Worm (Caenorhabditis elegans) whole organism, L4 larva: ENCODE data around the gene appg-2.

Experiments
- D1046.2 ChIP-seq: fragments of 200-800 bp; sonication (Bioruptor generic); IDR thresholded peaks from 2 replicates; pipeline ENCODE4 v1.3.6; 2022; ENCODE audit warnings: missing genetic modification characterization, missing compliant biosample characterization
- F44E2.7 ChIP-seq: fragments of 200-800 bp; sonication (Bioruptor generic); IDR thresholded peaks from 2 replicates; pipeline ENCODE4 v2.1.2; 2022; ENCODE audit warnings: missing genetic modification characterization, missing compliant biosample characterization
- ZK337.2 ChIP-seq: fragments of 200-800 bp; sonication (Bioruptor generic); IDR thresholded peaks from 2 replicates; pipeline ENCODE4 v1.3.6; 2022; ENCODE audit warnings: missing genetic modification reagents, missing genetic modification characterization, missing compliant biosample characterization
- aha-1 ChIP-seq: fragments of 150-350 bp; peaks from one replicate; lab custom pipeline; 2014; ENCODE audit warnings: missing biosample characterization, missing genetic modification characterization
- ama-1 ChIP-seq: fragments of 150-350 bp; optimal IDR thresholded peaks from 2 replicates; lab custom pipeline; 2014; ENCODE audit warnings: inconsistent platforms, mixed read lengths
- arid-1 ChIP-seq: fragments of 200-800 bp; sonication (Bioruptor generic); conservative IDR thresholded peaks from 2 replicates; pipeline ENCODE4 v1.3.6; 2022; ENCODE audit warnings: missing genetic modification reagents, missing genetic modification characterization, missing compliant biosample characterization
- attf-4 ChIP-seq: sonication (generic microtip); optimal IDR thresholded peaks from 3 replicates; lab custom pipeline; 2017; ENCODE audit warnings: missing biosample characterization, missing genetic modification characterization
- ceh-20 ChIP-seq: fragments of 200-800 bp; sonication (Bioruptor generic); IDR thresholded peaks from 2 replicates; pipeline ENCODE4 v1.3.6; 2022; ENCODE audit warnings: missing genetic modification reagents, missing genetic modification characterization, missing compliant biosample characterization
- ceh-32 ChIP-seq: sonication (generic microtip); optimal IDR thresholded peaks from 2 replicates; lab custom pipeline; 2016; ENCODE audit warnings: mild to moderate bottlenecking, missing genetic modification characterization, missing compliant biosample characterization; ENCODE audit not compliant: poor library complexity
- ceh-44 ChIP-seq: fragments of 200-800 bp; sonication (Bioruptor generic); IDR thresholded peaks from 2 replicates; pipeline ENCODE4 v1.3.6; 2022; ENCODE audit warnings: missing genetic modification reagents, missing genetic modification characterization, missing compliant biosample characterization
- ceh-82 ChIP-seq: sonication (generic microtip); optimal IDR thresholded peaks from 2 replicates; lab custom pipeline; 2017; ENCODE audit warnings: missing biosample characterization, missing genetic modification characterization
- ces-1 ChIP-seq: fragments of 150-350 bp; sonication (generic microtip); optimal IDR thresholded peaks from 4 replicates; lab custom pipeline; 2014; ENCODE audit warnings: missing biosample characterization, missing genetic modification reagents, missing genetic modification characterization
- cey-2 ChIP-seq: sonication (generic microtip); optimal IDR thresholded peaks from 3 replicates; lab custom pipeline; 2017; ENCODE audit warnings: missing genetic modification characterization, mild to moderate bottlenecking, missing compliant biosample characterization, antibody characterized with exemption, borderline replicate concordance; ENCODE audit not compliant: insufficient read depth
- daf-12 ChIP-seq: fragments of 150-350 bp; optimal IDR thresholded peaks from 2 replicates; lab custom pipeline; 2014; ENCODE audit warnings: missing biosample characterization, missing genetic modification reagents, missing genetic modification characterization
- daf-19 ChIP-seq: fragments of 200-800 bp; sonication (Bioruptor generic); conservative IDR thresholded peaks from 2 replicates; pipeline ENCODE4 v1.3.6; 2022; ENCODE audit warnings: missing genetic modification characterization, missing compliant biosample characterization
- dmd-6 ChIP-seq: fragments of 200-800 bp; sonication (Bioruptor generic); IDR thresholded peaks from 2 replicates; pipeline ENCODE4 v1.3.6; 2022; ENCODE audit warnings: missing genetic modification reagents, missing genetic modification characterization, missing compliant biosample characterization
- dmd-8 ChIP-seq: fragments of 200-800 bp; sonication (Bioruptor generic); IDR thresholded peaks from 2 replicates; pipeline ENCODE4 v1.3.6; 2022; ENCODE audit warnings: missing genetic modification characterization, missing compliant biosample characterization
- egl-43 ChIP-seq: fragments of 200-800 bp; sonication (Bioruptor generic); IDR thresholded peaks from 2 replicates; pipeline ENCODE4 v1.3.6; 2022; ENCODE audit warnings: missing genetic modification reagents, missing genetic modification characterization, missing compliant biosample characterization
- fkh-10 ChIP-seq: fragments of 150-350 bp; optimal IDR thresholded peaks from 2 replicates; lab custom pipeline; 2014; ENCODE audit warnings: missing biosample characterization, missing genetic modification reagents, missing genetic modification characterization
- fos-1 ChIP-seq: fragments of 150-350 bp; optimal IDR thresholded peaks from 2 replicates; lab custom pipeline; 2014; ENCODE audit warnings: missing biosample characterization, missing genetic modification characterization
- gei-8 ChIP-seq: fragments of 200-800 bp; sonication (Bioruptor generic); optimal IDR thresholded peaks from 2 replicates; lab custom pipeline; 2018; ENCODE audit warnings: mild to moderate bottlenecking, missing genetic modification characterization, missing compliant biosample characterization
- hif-1 ChIP-seq, 2 experiments: sonication (generic microtip); optimal IDR thresholded peaks; 2 replicates each; lab custom pipeline; 2016 to 2017; ENCODE audit warnings: missing compliant biosample characterization in 2 of 2, missing genetic modification characterization in 2 of 2, missing genetic modification reagents in 2 of 2, missing genotype in 2 of 2, mild to moderate bottlenecking in 1 of 2
- hlh-11 ChIP-seq: fragments of 200-800 bp; sonication (Bioruptor generic); optimal IDR thresholded peaks from 2 replicates; lab custom pipeline; 2018; ENCODE audit warnings: mild to moderate bottlenecking, missing genetic modification characterization, missing compliant biosample characterization
- hlh-30 ChIP-seq: sonication (generic microtip); optimal IDR thresholded peaks from 2 replicates; lab custom pipeline; 2017; ENCODE audit warnings: antibody characterized with exemption, mild to moderate bottlenecking, missing genetic modification characterization, missing compliant biosample characterization; ENCODE audit not compliant: insufficient read depth
- hmg-1.1 ChIP-seq: fragments of 200-800 bp; sonication (Bioruptor generic); IDR thresholded peaks from 2 replicates; pipeline ENCODE4 v1.3.6; 2022; ENCODE audit warnings: missing genetic modification reagents, missing genetic modification characterization, missing compliant biosample characterization
- jun-1 ChIP-seq: fragments of 150-350 bp; optimal IDR thresholded peaks from 2 replicates; lab custom pipeline; 2014; ENCODE audit warnings: missing biosample characterization, missing genetic modification reagents, missing genetic modification characterization
- lim-7 ChIP-seq: fragments of 200-800 bp; sonication (Bioruptor generic); IDR thresholded peaks from 2 replicates; pipeline ENCODE4 v1.3.6; 2022; ENCODE audit warnings: missing genetic modification characterization, missing compliant biosample characterization
- lin-13 ChIP-seq: fragments of 150-350 bp; optimal IDR thresholded peaks from 2 replicates; lab custom pipeline; 2014; ENCODE audit warnings: missing biosample characterization, missing genetic modification reagents, missing genetic modification characterization
- lin-29 ChIP-seq: fragments of 200-800 bp; sonication (Bioruptor generic); IDR thresholded peaks from 2 replicates; pipeline ENCODE4 v1.3.6; 2022; ENCODE audit warnings: missing genetic modification reagents, missing genetic modification characterization, missing compliant biosample characterization
- lin-39 ChIP-seq: fragments of 150-350 bp; optimal IDR thresholded peaks from 2 replicates; lab custom pipeline; 2014; ENCODE audit warnings: missing biosample characterization, missing genetic modification reagents, missing genetic modification characterization
- madf-9 ChIP-seq: fragments of 200-800 bp; sonication (Bioruptor generic); conservative IDR thresholded peaks from 2 replicates; pipeline ENCODE4 v1.3.6; 2022; ENCODE audit warnings: missing genetic modification reagents, missing genetic modification characterization, missing compliant biosample characterization
- mep-1 ChIP-seq: fragments of 150-350 bp; sonication (generic microtip); optimal IDR thresholded peaks from 3 replicates; lab custom pipeline; 2014; ENCODE audit warnings: missing biosample characterization, missing genetic modification characterization
- mes-2 ChIP-seq: sonication (generic microtip); optimal IDR thresholded peaks from 2 replicates; lab custom pipeline; 2016; ENCODE audit warnings: missing genotype, mild to moderate bottlenecking, missing genetic modification characterization, missing compliant biosample characterization; ENCODE audit not compliant: poor library complexity, severe bottlenecking
- mxl-2 ChIP-seq: fragments of 200-800 bp; sonication (Bioruptor generic); conservative IDR thresholded peaks from 2 replicates; pipeline ENCODE4 v1.3.6; 2022; ENCODE audit warnings: missing genetic modification reagents, missing genetic modification characterization, missing compliant biosample characterization
- nhr-11 ChIP-seq: fragments of 150-350 bp; optimal IDR thresholded peaks from 2 replicates; lab custom pipeline; 2014; ENCODE audit warnings: missing biosample characterization, missing genetic modification characterization
- nhr-111 ChIP-seq: fragments of 200-800 bp; sonication (Bioruptor generic); optimal IDR thresholded peaks from 2 replicates; lab custom pipeline; 2018; ENCODE audit warnings: mild to moderate bottlenecking, missing genetic modification characterization, missing compliant biosample characterization
- nhr-237 ChIP-seq: sonication (generic microtip); optimal IDR thresholded peaks from 2 replicates; lab custom pipeline; 2017; ENCODE audit warnings: missing biosample characterization, missing genetic modification characterization
- nhr-25 ChIP-seq: sonication (generic microtip); optimal IDR thresholded peaks from 2 replicates; lab custom pipeline; 2017; ENCODE audit warnings: missing genetic modification characterization, mild to moderate bottlenecking, missing compliant biosample characterization, antibody characterized with exemption, moderate library complexity, borderline replicate concordance; ENCODE audit not compliant: insufficient read depth
- nhr-48 ChIP-seq: sonication (generic microtip); optimal IDR thresholded peaks from 2 replicates; lab custom pipeline; 2016; ENCODE audit warnings: mild to moderate bottlenecking, missing genetic modification characterization, missing compliant biosample characterization
- nhr-6 ChIP-seq: fragments of 150-350 bp; optimal IDR thresholded peaks from 2 replicates; lab custom pipeline; 2014; ENCODE audit warnings: missing biosample characterization, missing genetic modification characterization
- pha-4 ChIP-seq, 2 experiments: fragments of 150-350 bp in 1 of 2; fragments of 200-800 bp in 1 of 2; sonication (Bioruptor generic) in 1 of 2; IDR thresholded peaks in 1 of 2; optimal IDR thresholded peaks in 1 of 2; 2 replicates each; pipeline versions ENCODE4 v1.3.6 to Lab custom; 2014 to 2022; ENCODE audit warnings: missing genetic modification characterization in 2 of 2, missing genetic modification reagents in 2 of 2, missing biosample characterization in 1 of 2, missing compliant biosample characterization in 1 of 2
- saeg-2 ChIP-seq: fragments of 200-800 bp; sonication (Bioruptor generic); IDR thresholded peaks from 2 replicates; pipeline ENCODE4 v1.3.6; 2022; ENCODE audit warnings: missing genetic modification reagents, missing genetic modification characterization, missing compliant biosample characterization
- sdz-12 ChIP-seq: fragments of 200-800 bp; sonication (Bioruptor generic); optimal IDR thresholded peaks from 2 replicates; lab custom pipeline; 2018; ENCODE audit warnings: mild to moderate bottlenecking, missing genetic modification characterization, missing compliant biosample characterization
- snpc-4 ChIP-seq: fragments of 150-350 bp; optimal IDR thresholded peaks from 2 replicates; lab custom pipeline; 2014; ENCODE audit warnings: missing biosample characterization, missing genetic modification characterization
- unc-130 ChIP-seq: sonication (generic microtip); optimal IDR thresholded peaks from 2 replicates; lab custom pipeline; 2016; ENCODE audit warnings: missing genetic modification reagents, missing genetic modification characterization, missing compliant biosample characterization
- unc-62 ChIP-seq, 3 experiments: fragments of 150-350 bp in 1 of 3; sonication (generic microtip); optimal IDR thresholded peaks in 2 of 3; peaks in 1 of 3; 1 replicate in 1 of 3; 2 replicates in 2 of 3; lab custom pipeline; 2014 to 2017; ENCODE audit warnings: missing biosample characterization in 3 of 3, missing genetic modification characterization in 3 of 3, missing genetic modification reagents in 3 of 3, missing genotype in 1 of 3
- zfp-3 ChIP-seq: fragments of 200-800 bp; sonication (Bioruptor generic); conservative IDR thresholded peaks from 2 replicates; pipeline ENCODE4 v1.3.6; 2022; ENCODE audit warnings: missing genetic modification reagents, missing genetic modification characterization, missing compliant biosample characterization
- ztf-11 ChIP-seq: fragments of 150-350 bp; optimal IDR thresholded peaks from 2 replicates; lab custom pipeline; 2014; ENCODE audit warnings: missing biosample characterization, missing genetic modification characterization

Gene appg-2

DNA sequence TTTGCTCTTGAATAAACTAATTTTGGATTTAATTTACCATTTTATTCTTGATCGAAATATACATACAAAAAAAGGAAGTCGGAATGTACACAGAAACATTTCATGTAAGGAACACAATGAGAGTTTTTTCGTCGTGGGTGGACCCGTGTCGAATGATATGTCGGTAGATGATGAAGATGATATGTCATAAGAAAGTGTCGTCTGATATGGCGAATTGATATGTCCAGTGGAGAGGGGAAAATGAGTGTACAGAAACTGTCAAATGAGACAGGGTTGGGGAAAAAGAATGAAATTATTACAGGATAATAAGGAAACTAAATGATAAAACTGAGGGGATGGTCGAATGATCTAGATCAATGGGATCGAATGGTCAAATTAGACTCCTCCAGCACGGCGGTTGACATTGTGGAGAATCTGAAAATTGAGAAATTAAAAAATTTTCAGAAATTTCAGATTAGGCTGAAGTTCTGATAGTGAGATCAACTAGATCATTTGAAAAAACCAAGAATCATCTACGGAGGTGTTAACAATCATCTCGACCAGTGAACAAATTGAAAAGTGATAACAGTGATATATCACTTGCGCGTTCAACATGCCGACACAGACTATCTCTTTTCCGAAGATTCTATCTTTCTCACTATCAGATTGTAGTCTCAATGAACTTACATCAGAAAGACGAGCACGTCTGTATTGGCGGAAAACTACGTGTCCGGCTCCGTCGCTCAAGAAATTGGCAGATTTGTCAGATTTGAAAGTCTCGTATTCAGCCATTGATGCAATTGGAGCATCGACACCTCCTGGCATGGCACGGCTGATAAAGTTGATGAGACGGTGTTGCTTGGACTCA lies 19.4 kb downstream of the appg-2 start:
- TF ChIP-seq attf-4 (tag; lab: Kevin White, UChicago) (no peak), ceh-32 (no peak), arid-1 (GFP tag; lab: Robert Waterston, UW) (no peak), F44E2.7 (GFP tag; lab: Robert Waterston, UW) (no peak), saeg-2 (GFP tag; lab: Robert Waterston, UW) (no peak), daf-12 (tag; lab: Kevin White, UChicago) (no peak), nhr-6 (tag; lab: Kevin White, UChicago) (peak; percentile 52), fos-1 (no peak), lim-7 (GFP tag; lab: Robert Waterston, UW) (no peak), egl-43 (GFP tag; lab: Robert Waterston, UW) (no peak), dmd-6 (no peak; the same call in 1 of the 2 replicates), gei-8 (GFP tag; lab: Kevin White, UChicago) (no peak), dmd-8 (GFP tag; lab: Robert Waterston, UW) (0 out of 2 replicates have a peak, but pooled peaks have one; percentile 41), nhr-48 (tag; lab: Kevin White, UChicago) (peak; percentile 55), ces-1 (GFP tag; lab: Kevin White, UChicago) (no peak), unc-130 (GFP tag; lab: Kevin White, UChicago) (no peak), nhr-25 (tag; lab: Kevin White, UChicago) (peak; percentile 43), hif-1 (tag; optimal IDR thresholded peaks at IDR 0.05; lab: Kevin White, UChicago) (peak in 1 of 2 experiments; percentile 6), aha-1 (tag; lab: Kevin White, UChicago) (peak; percentile 98), madf-9 (no peak), hmg-1.1 (GFP tag; lab: Robert Waterston, UW) (no peak), nhr-11 (tag; lab: Kevin White, UChicago) (no peak), mes-2 (tag; lab: Kevin White, UChicago) (peak; percentile 41), lin-29 (GFP tag; lab: Robert Waterston, UW) (no peak), ceh-44 (GFP tag; lab: Robert Waterston, UW) (no peak), hlh-30 (tag; lab: Kevin White, UChicago) (peak; percentile 5), lin-39 (tag; lab: Kevin White, UChicago) (no peak), zfp-3 (GFP tag; lab: Robert Waterston, UW) (peak; percentile 9), jun-1 (tag; lab: Kevin White, UChicago) (no peak), nhr-111 (GFP tag; lab: Kevin White, UChicago) (no peak), mep-1 (tag; lab: Kevin White, UChicago) (peak; percentile 6), ZK337.2 (0 out of 2 replicates have a peak, but pooled peaks have one; percentile 31), ceh-20 (no peak), fkh-10 (GFP tag; lab: Kevin White, UChicago) (no peak), ceh-82 (tag; lab: Kevin White, UChicago) (no peak), daf-19 (GFP tag; lab: Robert Waterston, UW) (no peak), hlh-11 (peak; percentile 1), pha-4 (GFP tag; IDR thresholded peaks at IDR 0.05; lab: Robert Waterston, UW) (no peak), pha-4 (tag; optimal IDR thresholded peaks at IDR 0.05; lab: Kevin White, UChicago) (no peak), snpc-4 (no peak), mxl-2 (GFP tag; lab: Robert Waterston, UW) (no peak), unc-62 (GFP tag; optimal IDR thresholded peaks at IDR 0.05 in 1 of 2; lab: Kevin White, UChicago) (peak in 1 of 2 experiments; percentile 93), unc-62 (tag; optimal IDR thresholded peaks at IDR 0.05; lab: Kevin White, UChicago) (no peak), lin-13 (no peak), sdz-12 (GFP tag; lab: Kevin White, UChicago) (no peak), nhr-237 (tag; lab: Kevin White, UChicago) (no peak), ztf-11 (no peak), cey-2 (tag; lab: Kevin White, UChicago) (no peak), D1046.2 (no peak), ama-1 (lab: Kevin White, UChicago) (peak; percentile 92)
